Worm (Caenorhabditis elegans) whole organism, L4/young adult: ENCODE results near the gene cpg-19.
A peak's percentile ranks its signal among the peaks of the same experiment; 100 is the strongest.

Experiments used
- W03F9.2 ChIP-seq: fragments of 150-350 bp; optimal IDR thresholded peaks from 2 replicates; lab custom pipeline; 2014; ENCODE audit warnings: missing biosample characterization, missing genetic modification characterization
- dao-5 ChIP-seq: sonication (generic microtip); optimal IDR thresholded peaks from 2 replicates; lab custom pipeline; 2016; ENCODE audit warnings: missing genotype, missing genetic modification characterization, moderate library complexity, missing compliant biosample characterization
- him-1 ChIP-seq: sonication (generic microtip); optimal IDR thresholded peaks from 2 replicates; lab custom pipeline; 2016; ENCODE audit warnings: missing genotype, missing genetic modification reagents, missing genetic modification characterization, missing compliant biosample characterization

cpg-19 gene

DNA sequence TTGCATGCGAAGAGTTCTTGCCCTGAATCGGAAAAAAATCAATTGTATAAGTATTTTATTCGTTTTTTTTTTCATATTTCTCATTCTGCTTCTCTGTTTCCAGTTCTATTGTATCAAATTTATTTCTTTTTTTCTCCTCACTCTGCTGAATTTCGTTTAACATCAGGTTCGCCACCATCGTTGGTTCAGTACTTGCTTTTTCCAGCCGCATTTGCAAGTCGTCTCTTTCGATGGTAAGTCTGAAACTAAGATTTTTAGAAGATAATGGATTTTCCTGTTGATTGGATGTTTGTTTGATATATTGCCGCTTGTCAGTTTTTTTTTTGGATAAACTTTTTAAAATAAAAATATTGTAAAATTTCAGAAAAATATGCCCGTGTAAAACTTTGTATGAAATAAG lies 14.5 kb upstream of the cpg-19 start:
- TF ChIP-seq him-1 (tag; lab: Kevin White, UChicago): no peak
- TF ChIP-seq W03F9.2 (tag; lab: Kevin White, UChicago): no peak
- TF ChIP-seq dao-5: no peak

DNA sequence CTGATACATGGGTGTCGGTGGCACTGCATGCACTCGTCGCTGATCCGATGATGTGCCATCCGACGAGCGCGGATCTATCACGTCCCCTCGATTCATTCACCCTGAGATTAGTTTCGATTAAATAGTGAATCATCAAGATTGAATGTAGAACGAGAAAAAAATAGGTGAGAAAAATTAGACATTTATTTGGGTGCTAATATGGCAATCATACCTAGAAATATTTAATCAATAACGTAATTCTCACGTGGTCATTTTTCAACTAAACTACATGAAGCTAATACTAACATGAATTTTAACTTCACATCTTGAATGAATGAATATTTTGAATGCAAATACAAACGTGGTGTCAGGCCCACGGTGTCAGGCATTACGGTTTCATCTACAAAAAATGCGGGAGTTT lies 12.2 kb upstream of the cpg-19 start, which contains the start of gene F59C12.3:
Gene F59C12.3 (minus strand): TSS at position 101 of the 400 bp plus-strand sequence.
- TF ChIP-seq W03F9.2 (tag; lab: Kevin White, UChicago): no peak
- TF ChIP-seq dao-5: no peak
- TF ChIP-seq him-1 (tag; lab: Kevin White, UChicago): no peak

DNA sequence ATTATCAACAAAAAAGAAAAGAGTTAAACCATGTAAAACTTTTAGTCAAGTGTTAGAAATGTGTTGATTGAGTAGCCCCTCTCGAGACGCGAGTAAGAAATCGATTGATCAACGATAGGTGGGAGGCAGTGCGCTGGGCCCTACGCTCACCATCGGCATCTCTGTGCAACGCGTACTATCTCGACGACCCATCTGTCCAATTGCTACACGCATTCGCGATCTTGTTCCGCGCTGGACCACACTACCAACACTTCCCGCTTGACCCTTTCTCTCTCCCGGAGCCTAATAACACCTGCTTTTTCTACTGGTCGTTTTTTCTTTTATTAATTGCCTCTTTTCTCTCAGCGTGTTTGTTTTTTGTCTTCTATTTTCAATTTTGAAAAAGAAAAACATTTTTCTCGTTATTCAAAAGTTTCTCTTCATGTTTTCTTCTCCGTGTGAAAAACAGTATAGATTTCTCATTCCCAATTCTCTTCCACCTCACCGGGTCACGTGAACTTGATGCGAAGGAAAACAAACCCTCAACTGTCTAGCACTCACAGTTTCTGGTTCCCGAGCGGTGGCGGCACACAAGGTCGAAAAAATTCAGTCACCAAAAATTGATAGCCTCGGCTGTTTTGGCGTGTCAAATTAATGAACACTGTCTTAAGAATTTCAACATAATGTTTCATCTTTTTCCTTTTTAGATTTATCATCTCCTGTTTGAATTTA lies 10.1 kb upstream of the cpg-19 start:
- no peak for TF ChIP-seq him-1 (tag; lab: Kevin White, UChicago)
- TF ChIP-seq W03F9.2 (tag; lab: Kevin White, UChicago): no peak
- TF ChIP-seq dao-5: no peak

DNA sequence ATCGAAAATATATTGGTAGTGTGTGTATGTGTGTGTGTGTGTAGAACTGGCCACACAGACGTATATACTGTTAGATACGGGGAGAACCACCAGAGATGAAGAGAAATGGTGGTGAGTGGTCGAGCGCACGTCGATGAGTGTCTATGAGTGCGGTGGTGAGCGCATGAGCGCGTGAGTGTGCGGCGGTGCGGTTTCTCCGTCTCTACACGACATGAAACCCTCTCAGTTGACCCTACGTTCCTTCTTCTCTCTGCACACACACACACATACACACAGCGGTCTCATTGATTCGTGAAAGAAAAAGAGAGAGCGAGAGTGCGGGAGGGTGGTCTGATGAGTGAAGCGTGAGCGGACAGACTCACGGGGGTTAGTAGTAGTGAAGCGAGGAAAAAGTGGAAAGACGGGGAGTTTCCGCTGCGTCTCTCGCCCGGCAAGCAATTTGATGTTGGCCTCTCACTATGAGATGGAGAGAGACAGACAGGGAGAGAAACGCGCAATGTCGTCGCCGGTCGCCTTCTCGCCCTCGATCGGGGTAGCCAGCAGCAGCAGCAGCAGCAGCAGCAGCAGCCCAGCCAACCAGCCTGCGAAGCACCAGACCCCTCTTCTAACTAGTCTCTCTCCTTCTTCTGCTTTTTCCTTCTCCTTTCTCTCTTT lies 9.2 kb upstream of the cpg-19 start:
- TF ChIP-seq dao-5 (peak; percentile 74), him-1 (tag; lab: Kevin White, UChicago) (peak; percentile 97), W03F9.2 (tag; lab: Kevin White, UChicago) (peak; percentile 86)

DNA sequence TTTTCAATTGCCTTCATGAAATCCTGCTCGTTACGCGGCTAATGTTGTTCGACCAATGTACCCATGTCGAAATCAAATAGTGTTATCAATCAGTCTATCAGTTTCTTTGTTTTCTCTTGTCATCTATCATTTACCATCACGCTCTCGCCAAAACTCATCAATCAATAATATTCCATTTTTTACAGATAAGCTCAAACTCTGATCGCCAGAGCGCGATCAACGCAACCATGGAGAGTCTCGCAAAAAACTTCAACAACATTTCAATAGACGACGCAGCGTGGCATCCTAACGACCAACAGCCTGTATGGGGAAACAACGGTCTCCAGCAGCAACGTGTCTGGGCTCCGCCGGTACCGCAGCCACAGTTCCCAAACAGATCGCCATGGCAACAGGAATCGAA lies 8.3 kb upstream of the cpg-19 start, which contains the start of gene ain-1:
Gene ain-1 (plus strand): TSS at position 186 of the 400 bp plus-strand sequence.
- TF ChIP-seq W03F9.2 (tag; lab: Kevin White, UChicago) (no peak), dao-5 (no peak), him-1 (tag; lab: Kevin White, UChicago) (no peak)

DNA sequence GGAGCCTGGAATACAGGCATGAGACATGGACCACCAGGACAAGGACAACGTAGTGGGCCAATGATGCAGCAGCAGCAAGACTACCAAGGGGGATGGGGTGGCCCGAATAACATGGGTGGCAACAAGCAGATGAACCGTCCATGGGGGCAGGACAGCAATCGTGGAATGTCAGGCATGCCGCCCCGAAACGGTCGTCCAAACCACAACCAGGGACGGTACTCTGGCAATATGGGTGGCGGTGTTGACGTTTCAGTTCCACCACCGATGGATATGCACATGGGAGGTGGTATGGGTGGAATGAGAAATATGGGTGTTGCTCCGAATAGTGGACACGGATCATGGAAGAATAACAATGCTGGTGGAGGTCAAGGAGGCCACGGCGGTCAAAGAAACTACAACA lies 7.5 kb upstream of the cpg-19 start:
- TF ChIP-seq W03F9.2 (tag; lab: Kevin White, UChicago) (no peak), dao-5 (no peak), him-1 (tag; lab: Kevin White, UChicago) (no peak)

DNA sequence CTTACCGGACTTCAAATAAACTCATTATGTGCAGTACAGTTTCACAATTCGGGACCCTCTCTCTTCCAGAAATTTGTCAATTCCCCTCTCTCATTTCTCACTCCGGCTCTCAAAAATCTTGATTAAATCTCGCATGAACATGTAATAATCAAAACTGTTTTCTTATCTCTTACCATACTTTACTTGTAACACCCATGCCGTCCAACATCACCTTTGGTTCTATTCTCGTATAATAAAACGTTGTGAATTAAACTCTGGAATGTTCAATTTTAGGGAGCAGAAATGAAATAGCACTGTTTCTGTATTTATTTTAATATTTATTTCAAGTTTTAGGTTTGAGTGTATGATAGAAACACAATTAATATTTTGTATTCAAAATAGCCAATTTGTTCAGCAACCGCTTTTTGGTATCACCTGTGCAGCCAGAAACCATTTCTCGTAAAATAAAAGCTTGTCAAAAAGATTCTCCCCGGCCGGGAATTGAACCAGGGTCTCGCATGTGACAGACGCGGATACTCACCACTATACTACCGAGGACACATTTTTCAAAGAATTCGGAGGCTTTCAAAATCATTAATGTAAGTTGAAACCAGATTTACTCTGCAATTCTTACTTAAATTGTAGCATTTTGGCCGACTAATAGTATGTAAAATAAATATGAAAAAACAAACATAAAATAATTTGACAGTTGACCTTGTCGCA lies 4.0 kb upstream of the cpg-19 start:
- TF ChIP-seq him-1 (tag; lab: Kevin White, UChicago): no peak
- no peak for TF ChIP-seq W03F9.2 (tag; lab: Kevin White, UChicago)
- no peak for TF ChIP-seq dao-5

DNA sequence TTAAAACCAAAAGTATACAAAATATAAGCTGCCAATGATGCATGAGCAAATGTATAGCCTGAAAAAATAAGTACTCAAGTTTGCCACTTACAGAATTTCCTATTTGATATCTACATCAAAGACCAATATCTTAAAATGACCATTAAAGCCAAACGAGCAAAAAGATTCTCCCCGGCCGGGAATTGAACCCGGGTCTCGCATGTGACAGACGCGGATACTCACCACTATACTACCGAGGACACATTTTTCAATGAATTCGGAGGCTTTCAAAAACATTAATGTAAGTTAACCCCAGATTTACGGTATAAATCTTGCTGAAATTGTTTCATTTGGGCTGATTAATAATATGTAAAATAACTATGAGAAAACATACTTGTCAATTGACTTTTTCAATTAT lies 3.5 kb upstream of the cpg-19 start:
- TF ChIP-seq W03F9.2 (tag; lab: Kevin White, UChicago): no peak
- TF ChIP-seq dao-5: no peak
- no peak for TF ChIP-seq him-1 (tag; lab: Kevin White, UChicago)

DNA sequence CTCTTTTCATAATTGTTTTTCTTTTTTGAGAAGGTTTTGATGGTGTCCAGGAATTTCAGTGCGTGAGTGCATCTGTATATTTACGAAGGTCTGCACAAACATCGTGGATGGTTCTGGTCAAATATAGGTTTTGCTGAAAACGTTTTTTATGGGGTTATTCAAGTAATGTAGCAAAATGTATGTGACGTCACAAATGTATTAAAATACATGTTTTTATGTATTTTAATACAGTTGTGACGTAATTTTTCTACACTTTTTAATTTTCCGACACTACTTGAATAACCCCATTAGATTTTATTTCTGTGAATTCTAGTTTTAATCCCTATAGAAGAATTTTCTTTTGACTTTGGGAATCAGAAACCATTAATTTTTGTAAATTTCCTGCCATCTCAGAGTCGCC lies 2.9 kb upstream of the cpg-19 start:
- TF ChIP-seq dao-5 (no peak), W03F9.2 (tag; lab: Kevin White, UChicago) (no peak), him-1 (tag; lab: Kevin White, UChicago) (no peak)

DNA sequence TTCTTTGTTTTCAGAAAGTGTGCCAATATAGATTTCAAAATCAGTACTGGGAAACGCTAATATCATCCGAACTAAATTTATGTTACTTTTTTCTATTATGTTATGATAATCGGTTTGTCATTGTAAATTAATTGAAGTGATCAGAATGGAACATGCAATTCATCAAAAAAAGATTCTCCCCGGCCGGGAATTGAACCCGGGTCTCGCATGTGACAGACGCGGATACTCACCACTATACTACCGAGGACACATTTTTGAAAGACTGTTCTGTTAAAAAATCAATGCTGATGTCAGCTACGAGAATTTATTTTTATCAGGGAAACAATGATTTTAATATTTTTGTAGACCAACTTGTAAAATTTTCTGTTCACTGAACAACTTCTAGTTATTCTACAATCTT lies 2.4 kb upstream of the cpg-19 start:
- TF ChIP-seq him-1 (tag; lab: Kevin White, UChicago) (no peak), dao-5 (peak; percentile 33), W03F9.2 (tag; lab: Kevin White, UChicago) (peak; percentile 47)

DNA sequence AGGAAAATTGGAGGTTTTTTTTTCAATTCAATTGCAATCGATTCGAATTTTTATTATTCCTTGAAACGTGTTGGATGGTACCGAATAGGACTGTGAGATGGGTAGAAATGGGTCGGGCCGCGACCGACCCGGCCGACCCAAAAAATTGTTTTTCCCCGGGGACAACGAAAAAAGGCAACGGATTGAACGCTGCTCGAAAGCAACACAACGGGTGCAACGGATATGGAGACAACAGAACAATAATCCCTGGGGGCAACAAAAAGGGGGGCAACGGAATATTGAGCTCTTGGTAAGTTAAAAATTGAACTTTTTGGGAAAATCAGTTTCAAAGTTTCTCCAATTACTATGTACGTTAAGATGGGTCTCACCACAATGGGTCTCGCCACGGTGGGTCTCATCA lies 1.7 kb downstream of the cpg-19 start:
- no peak for TF ChIP-seq dao-5
- TF ChIP-seq W03F9.2 (tag; lab: Kevin White, UChicago): no peak
- TF ChIP-seq him-1 (tag; lab: Kevin White, UChicago): no peak

DNA sequence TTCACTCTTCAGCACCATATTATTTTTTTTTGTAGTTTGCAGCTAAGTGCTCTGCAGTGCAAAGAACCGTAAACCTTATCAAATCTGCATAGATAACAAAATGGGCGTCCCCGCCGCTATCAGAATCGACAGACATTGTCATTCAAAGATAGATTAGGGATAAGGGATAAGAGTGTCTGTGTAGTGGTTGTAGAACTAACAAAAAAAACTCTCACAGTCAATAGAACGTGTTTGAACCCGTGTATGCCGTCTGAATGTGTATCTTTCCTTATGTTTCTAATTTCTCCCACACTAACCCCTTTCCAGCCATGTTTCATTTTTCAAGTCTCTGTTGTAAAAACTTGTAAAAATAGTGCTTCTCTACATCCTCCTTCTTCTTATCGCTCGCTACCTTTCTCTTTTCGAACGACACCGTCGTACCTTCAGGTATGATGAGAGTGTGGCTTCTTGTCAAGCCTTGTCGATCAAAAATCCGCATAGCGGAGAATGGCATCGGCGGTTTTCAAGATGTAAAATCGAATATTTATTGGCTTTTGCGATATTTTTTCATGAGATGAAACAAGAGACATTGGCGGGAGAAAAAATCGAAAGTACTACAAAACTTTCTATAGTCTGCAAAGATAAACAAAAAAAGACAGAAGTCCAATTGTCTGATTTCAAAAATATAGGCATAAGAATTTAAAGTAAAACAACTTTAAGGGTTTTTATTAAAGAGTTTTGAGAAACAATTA lies 3.6 kb downstream of the cpg-19 start:
- TF ChIP-seq dao-5 (no peak), W03F9.2 (tag; lab: Kevin White, UChicago) (no peak), him-1 (tag; lab: Kevin White, UChicago) (no peak)

DNA sequence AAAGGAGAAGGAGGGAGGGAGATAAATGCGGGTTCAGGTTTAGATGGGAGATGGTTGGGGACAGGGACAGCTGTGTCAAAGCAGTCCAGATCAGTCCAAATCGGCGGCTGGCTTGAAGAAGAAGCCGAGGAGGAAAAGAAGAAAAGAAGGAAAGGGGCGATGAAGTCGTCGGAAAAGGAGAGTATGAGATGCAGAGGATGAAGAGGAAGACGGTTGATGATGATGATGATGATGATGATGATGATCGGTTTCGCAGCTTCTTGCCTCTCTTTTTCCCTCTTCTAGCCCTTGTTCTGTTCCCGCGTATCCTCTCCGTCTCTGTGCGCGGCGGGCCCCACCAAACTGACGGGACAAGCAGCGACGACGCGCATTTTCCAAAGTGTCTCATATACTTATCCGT lies 5.2 kb downstream of the cpg-19 start:
- no peak for TF ChIP-seq him-1 (tag; lab: Kevin White, UChicago)
- TF ChIP-seq dao-5: no peak
- no peak for TF ChIP-seq W03F9.2 (tag; lab: Kevin White, UChicago)
